Worm (Caenorhabditis elegans): ENCODE data around the gene Y20C6A.4.
"Not testable (repeated sequence)": the region's sequence is repeated elsewhere in the genome, so short reads cannot be mapped to it uniquely, and the experiment has no call there.

Gene Y20C6A.4

ce11 chrV:17376639-17377038 is 3.4 kb upstream of the Y20C6A.4 start, which contains the start of gene Y20C6A.1:
Gene Y20C6A.1 (minus strand): TSS chrV:17376745.
- TF ChIP-seq scrt-1 (GFP tag; IDR thresholded peaks at IDR 0.05) (no peak), sea-1 (GFP tag; conservative IDR thresholded peaks at IDR 0.05) (no peak)

- no peak for TF ChIP-seq ets-7 (tag; optimal IDR thresholded peaks at IDR 0.05)
- TF ChIP-seq hmbx-1 (tag; optimal IDR thresholded peaks at IDR 0.05) = no peak
- TF ChIP-seq tbx-11 (GFP tag; IDR thresholded peaks at IDR 0.05) = no peak
- TF ChIP-seq ama-1 (optimal IDR thresholded peaks at IDR 0.05) = no peak
- TF ChIP-seq ceh-13 (GFP tag; optimal IDR thresholded peaks at IDR 0.05) = no peak
- TF ChIP-seq hnd-1 (tag; optimal IDR thresholded peaks at IDR 0.05) = no peak
- no peak for TF ChIP-seq sea-1 (GFP tag; conservative IDR thresholded peaks at IDR 0.05)
- no peak for TF ChIP-seq aly-1 (tag; optimal IDR thresholded peaks at IDR 0.05)
- TF ChIP-seq hmg-4 (GFP tag; optimal IDR thresholded peaks at IDR 0.05) = no peak
- TF ChIP-seq pes-1 (GFP tag; IDR thresholded peaks at IDR 0.05) = no peak
These were observed 2.9 kb upstream of the Y20C6A.4 start, which contains the start of gene fbxb-7 for ce11 chrV:17377140-17377539. Gene fbxb-7 (plus strand): TSS chrV:17377406.

ce11 chrV:17395374-17395773 is 15.3 kb downstream of the Y20C6A.4 start, which contains the start of gene srh-120:
Gene srh-120 (plus strand): TSS chrV:17395674.
- TF ChIP-seq hnd-1 (tag; optimal IDR thresholded peaks at IDR 0.05) (no peak), flt-1 (GFP tag; IDR thresholded peaks at IDR 0.05) (no peak), aly-1 (tag; optimal IDR thresholded peaks at IDR 0.05) (no peak), F13C5.2 (tag; optimal IDR thresholded peaks at IDR 0.05) (no peak), hmbx-1 (tag; optimal IDR thresholded peaks at IDR 0.05) (no peak), ceh-36 (tag; optimal IDR thresholded peaks at IDR 0.05) (no peak), sea-1 (GFP tag; conservative IDR thresholded peaks at IDR 0.05) (no peak), tbx-37 (GFP tag; conservative IDR thresholded peaks at IDR 0.05) (no peak), ama-1 (optimal IDR thresholded peaks at IDR 0.05) (no peak), ceh-13 (GFP tag; optimal IDR thresholded peaks at IDR 0.05) (no peak), B0310.2 (tag; optimal IDR thresholded peaks at IDR 0.05) (no peak), scrt-1 (GFP tag; IDR thresholded peaks at IDR 0.05) (no peak), tra-4 (tag; optimal IDR thresholded peaks at IDR 0.05) (no peak), tbx-11 (GFP tag; IDR thresholded peaks at IDR 0.05) (no peak), ets-7 (tag; optimal IDR thresholded peaks at IDR 0.05) (no peak), pes-1 (GFP tag; IDR thresholded peaks at IDR 0.05) (no peak), hmg-4 (GFP tag; optimal IDR thresholded peaks at IDR 0.05) (no peak)

- TF ChIP-seq flt-1 (GFP tag; IDR thresholded peaks at IDR 0.05); hmbx-1 (tag; optimal IDR thresholded peaks at IDR 0.05); ets-7 (tag; optimal IDR thresholded peaks at IDR 0.05): not testable (repeated sequence)
These were observed 29.9 kb downstream of the Y20C6A.4 start, which contains the start of gene srh-132 for ce11 chrV:17409955-17410354. Gene srh-132 (plus strand): TSS chrV:17410255.

ce11 chrV:17414951-17415350 is 34.9 kb downstream of the Y20C6A.4 start, which contains the start of gene T27C5.12:
Gene T27C5.12 (plus strand): TSS chrV:17415251.
- no peak for TF ChIP-seq ceh-13 (GFP tag; optimal IDR thresholded peaks at IDR 0.05)
- TF ChIP-seq sea-1 (GFP tag; conservative IDR thresholded peaks at IDR 0.05) = no peak
- TF ChIP-seq hmbx-1 (tag; optimal IDR thresholded peaks at IDR 0.05) = no peak
- TF ChIP-seq hmg-4 (GFP tag; optimal IDR thresholded peaks at IDR 0.05) = no peak
- no peak for TF ChIP-seq hnd-1 (tag; optimal IDR thresholded peaks at IDR 0.05)
- no peak for TF ChIP-seq pes-1 (GFP tag; IDR thresholded peaks at IDR 0.05)
- no peak for TF ChIP-seq tra-4 (tag; optimal IDR thresholded peaks at IDR 0.05)
- no peak for TF ChIP-seq ama-1 (optimal IDR thresholded peaks at IDR 0.05)
- no peak for TF ChIP-seq aly-1 (tag; optimal IDR thresholded peaks at IDR 0.05)
- no peak for TF ChIP-seq B0310.2 (tag; optimal IDR thresholded peaks at IDR 0.05)
- no peak for TF ChIP-seq F13C5.2 (tag; optimal IDR thresholded peaks at IDR 0.05)
- TF ChIP-seq scrt-1 (GFP tag; IDR thresholded peaks at IDR 0.05) = no peak
- TF ChIP-seq ceh-36 (tag; optimal IDR thresholded peaks at IDR 0.05) = no peak

- TF ChIP-seq tra-4 (tag; optimal IDR thresholded peaks at IDR 0.05) (no peak), ceh-36 (tag; optimal IDR thresholded peaks at IDR 0.05) (no peak), F13C5.2 (tag; optimal IDR thresholded peaks at IDR 0.05) (no peak), ceh-13 (GFP tag; optimal IDR thresholded peaks at IDR 0.05) (no peak), hmg-4 (GFP tag; optimal IDR thresholded peaks at IDR 0.05) (no peak), sea-1 (GFP tag; conservative IDR thresholded peaks at IDR 0.05) (no peak), pes-1 (GFP tag; IDR thresholded peaks at IDR 0.05) (no peak), hnd-1 (tag; optimal IDR thresholded peaks at IDR 0.05) (no peak), aly-1 (tag; optimal IDR thresholded peaks at IDR 0.05) (no peak)
These were observed 36.8 kb downstream of the Y20C6A.4 start, which contains the start of gene clc-21 for ce11 chrV:17416833-17417232. Gene clc-21 (plus strand): TSS chrV:17417133.

ce11 chrV:17429262-17429661 is 49.2 kb downstream of the Y20C6A.4 start:
- TF ChIP-seq hnd-1 (tag; optimal IDR thresholded peaks at IDR 0.05) = no peak
- TF ChIP-seq tra-4 (tag; optimal IDR thresholded peaks at IDR 0.05) = no peak
- no peak for TF ChIP-seq sea-1 (GFP tag; conservative IDR thresholded peaks at IDR 0.05)
- no peak for TF ChIP-seq hmbx-1 (tag; optimal IDR thresholded peaks at IDR 0.05)
- TF ChIP-seq tbx-37 (GFP tag; conservative IDR thresholded peaks at IDR 0.05) = no peak
- no peak for TF ChIP-seq ama-1 (optimal IDR thresholded peaks at IDR 0.05)
- no peak for TF ChIP-seq ets-7 (tag; optimal IDR thresholded peaks at IDR 0.05)
- TF ChIP-seq scrt-1 (GFP tag; IDR thresholded peaks at IDR 0.05) = no peak
- TF ChIP-seq hmg-4 (GFP tag; optimal IDR thresholded peaks at IDR 0.05) = no peak

ce11 chrV:17430066-17430465 is 50.0 kb downstream of the Y20C6A.4 start, which contains the start of gene T27C5.10:
Gene T27C5.10 (minus strand): TSS chrV:17430166.
- TF ChIP-seq hmbx-1 (tag; optimal IDR thresholded peaks at IDR 0.05) = no peak
- no peak for TF ChIP-seq hmg-4 (GFP tag; optimal IDR thresholded peaks at IDR 0.05)

Data from whole organism, early embryonic.